Worm (Caenorhabditis elegans) whole organism, mixed stage, embryonic: Measurements from ENCODE around the gene Y37D8A.16.

Source experiments
- blmp-1 ChIP-seq: fragments of 150-350 bp; optimal IDR thresholded peaks from 2 replicates; lab custom pipeline; 2014; ENCODE audit warnings: missing biosample characterization, missing genetic modification characterization
- elt-3 ChIP-seq: fragments of 150-350 bp; optimal IDR thresholded peaks from 2 replicates; lab custom pipeline; 2014; ENCODE audit warnings: missing biosample characterization, missing genetic modification characterization
- lin-13 ChIP-seq: fragments of 150-350 bp; optimal IDR thresholded peaks from 2 replicates; lab custom pipeline; 2014; ENCODE audit warnings: missing biosample characterization, missing genetic modification characterization
- lsy-2 ChIP-seq: fragments of 150-350 bp; optimal IDR thresholded peaks from 2 replicates; lab custom pipeline; 2014; ENCODE audit warnings: missing biosample characterization, missing genetic modification characterization
- mep-1 ChIP-seq: fragments of 150-350 bp; optimal IDR thresholded peaks from 2 replicates; lab custom pipeline; 2017; ENCODE audit warnings: missing biosample characterization, missing genetic modification reagents, missing genetic modification characterization, inconsistent platforms
- nhr-12 ChIP-seq: fragments of 150-350 bp; optimal IDR thresholded peaks from 2 replicates; lab custom pipeline; 2014; ENCODE audit warnings: missing biosample characterization, missing genetic modification characterization
- nhr-237 ChIP-seq: fragments of 150-350 bp; optimal IDR thresholded peaks from 2 replicates; lab custom pipeline; 2014; ENCODE audit warnings: missing biosample characterization, missing genetic modification characterization
- pha-4 ChIP-seq: fragments of 150-350 bp; optimal IDR thresholded peaks from 2 replicates; lab custom pipeline; 2018; ENCODE audit warnings: missing biosample characterization, missing genetic modification reagents, missing genetic modification characterization
- snpc-4 ChIP-seq: fragments of 150-350 bp; optimal IDR thresholded peaks from 2 replicates; lab custom pipeline; 2014; ENCODE audit warnings: missing biosample characterization, missing genetic modification characterization
- tbx-8 ChIP-seq: fragments of 200-800 bp; sonication (Bioruptor generic); optimal IDR thresholded peaks from 2 replicates; lab custom pipeline; 2018; ENCODE audit warnings: mild to moderate bottlenecking, missing genetic modification characterization, moderate library complexity, missing compliant biosample characterization
- unc-39 ChIP-seq: fragments of 150-350 bp; optimal IDR thresholded peaks from 2 replicates; lab custom pipeline; 2014; ENCODE audit warnings: missing biosample characterization, missing genetic modification characterization
- unc-62 ChIP-seq: fragments of 150-350 bp; optimal IDR thresholded peaks from 2 replicates; lab custom pipeline; 2014; ENCODE audit warnings: missing biosample characterization, missing genetic modification reagents, missing genetic modification characterization
- ztf-11 ChIP-seq: fragments of 150-350 bp; optimal IDR thresholded peaks from 2 replicates; lab custom pipeline; 2014; ENCODE audit warnings: missing biosample characterization, missing genetic modification characterization

- TF ChIP-seq unc-62 (no peak), tbx-8 (GFP tag; lab: Kevin White, UChicago) (no peak), elt-3 (no peak), nhr-12 (tag; lab: Kevin White, UChicago) (no peak), blmp-1 (tag; lab: Kevin White, UChicago) (no peak), lin-13 (tag; lab: Kevin White, UChicago) (no peak), ztf-11 (tag; lab: Kevin White, UChicago) (no peak), pha-4 (tag; lab: Kevin White, UChicago) (no peak), lsy-2 (no peak), nhr-237 (no peak), snpc-4 (no peak), mep-1 (no peak), unc-39 (tag; lab: Kevin White, UChicago) (no peak)
These were observed 23.8 kb upstream of the Y37D8A.16 start, which contains the start of gene unc-25 for ce11 chrIII:12942307-12942706.
